Worm (Caenorhabditis elegans): ENCODE results near the gene acdh-8.
"Not testable (repeated sequence)": the region's sequence is repeated elsewhere in the genome, so short reads cannot be mapped to it uniquely, and the experiment has no call there.

The acdh-8 gene

ce11 chrII:5754168-5754567, 40.1 kb upstream of the acdh-8 start, which contains the start of gene F10C1.8:
F10C1.8 (plus strand) TSS chrII:5754468.
- no peak for TF ChIP-seq unc-62 (GFP tag; optimal IDR thresholded peaks at IDR 0.05)
- TF ChIP-seq mbf-1 (tag; optimal IDR thresholded peaks at IDR 0.05): no peak

ce11 chrII:5757656-5758055, 36.6 kb upstream of the acdh-8 start, which contains the start of the genes F10C1.3 and F10C1.23:
F10C1.3 (minus strand) TSS chrII:5757756.
F10C1.23 (plus strand) TSS chrII:5758040.
- not testable (repeated sequence) for TF ChIP-seq dmd-4, ceh-16, lsy-2 (tag; optimal IDR thresholded peaks at IDR 0.05)

DNA sequence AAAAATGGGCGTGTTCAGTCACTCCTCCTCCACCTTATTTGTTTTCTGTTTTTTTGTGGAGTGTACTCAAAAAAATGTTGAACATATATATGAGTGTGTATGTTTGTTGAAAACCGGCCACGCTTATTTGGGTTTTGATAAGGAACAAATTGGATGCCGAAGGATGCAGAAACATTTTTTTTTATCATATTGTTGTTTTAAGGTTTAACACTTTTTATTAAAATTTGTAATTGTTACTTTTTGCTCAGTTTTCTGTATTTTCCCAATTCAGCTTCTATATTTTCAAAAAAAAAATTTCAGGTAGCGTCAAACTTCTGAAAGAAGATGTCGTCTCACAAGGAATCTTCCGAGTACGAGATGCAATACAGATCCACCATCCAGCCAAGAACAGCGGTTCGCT, 29.0 kb upstream of the acdh-8 start, which contains the start of gene ifb-1:
ifb-1 (plus strand) TSS at position 301 of the 400 bp plus-strand sequence.
- no peak for TF ChIP-seq mab-5 (tag; optimal IDR thresholded peaks at IDR 0.05)
- TF ChIP-seq ceh-16 (tag; optimal IDR thresholded peaks at IDR 0.05): no peak
- no peak for TF ChIP-seq F13H6.1 (tag; optimal IDR thresholded peaks at IDR 0.05)
- TF ChIP-seq crh-2 (tag; optimal IDR thresholded peaks at IDR 0.05): no peak

DNA sequence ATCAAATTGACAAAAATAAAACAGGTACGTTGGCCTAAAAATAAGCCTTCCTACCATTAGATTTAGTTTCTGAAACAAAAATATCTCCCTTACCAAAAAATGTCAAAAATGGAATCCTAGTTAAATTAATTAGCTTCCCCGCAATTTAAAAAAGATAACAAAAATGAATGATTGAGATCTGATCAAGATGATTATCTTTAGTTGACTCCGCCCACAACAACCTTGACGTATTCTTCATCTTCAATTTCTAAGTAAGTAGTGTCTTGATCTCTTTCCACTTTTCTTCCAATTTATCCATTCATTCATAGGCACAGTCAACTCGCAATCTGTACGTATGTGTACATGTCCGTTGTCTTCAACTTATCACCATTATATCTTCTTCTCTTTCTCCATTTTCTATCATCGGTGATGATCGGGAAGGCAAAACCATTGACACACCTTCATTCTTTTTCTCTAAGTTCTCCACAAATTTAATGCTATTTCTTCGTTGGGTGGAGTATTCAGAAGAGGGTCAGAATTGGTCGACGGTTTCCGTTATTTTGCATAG, 25.9 kb upstream of the acdh-8 start:
- no peak for TF ChIP-seq aly-2 (tag; optimal IDR thresholded peaks at IDR 0.05)
- peak; percentile 0 for TF ChIP-seq nhr-25 (tag; optimal IDR thresholded peaks at IDR 0.05)
- no peak for TF ChIP-seq nhr-77 (tag; optimal IDR thresholded peaks at IDR 0.05)
- TF ChIP-seq ceh-16 (tag; optimal IDR thresholded peaks at IDR 0.05): peak; percentile 19
- TF ChIP-seq elt-1 (tag; optimal IDR thresholded peaks at IDR 0.05): peak; percentile 8
- no peak for TF ChIP-seq ztf-4 (tag; optimal IDR thresholded peaks at IDR 0.05)
- TF ChIP-seq sma-9 (GFP tag; optimal IDR thresholded peaks at IDR 0.05): peak; percentile 43
- no peak for TF ChIP-seq sma-9 (tag; optimal IDR thresholded peaks at IDR 0.05)

DNA sequence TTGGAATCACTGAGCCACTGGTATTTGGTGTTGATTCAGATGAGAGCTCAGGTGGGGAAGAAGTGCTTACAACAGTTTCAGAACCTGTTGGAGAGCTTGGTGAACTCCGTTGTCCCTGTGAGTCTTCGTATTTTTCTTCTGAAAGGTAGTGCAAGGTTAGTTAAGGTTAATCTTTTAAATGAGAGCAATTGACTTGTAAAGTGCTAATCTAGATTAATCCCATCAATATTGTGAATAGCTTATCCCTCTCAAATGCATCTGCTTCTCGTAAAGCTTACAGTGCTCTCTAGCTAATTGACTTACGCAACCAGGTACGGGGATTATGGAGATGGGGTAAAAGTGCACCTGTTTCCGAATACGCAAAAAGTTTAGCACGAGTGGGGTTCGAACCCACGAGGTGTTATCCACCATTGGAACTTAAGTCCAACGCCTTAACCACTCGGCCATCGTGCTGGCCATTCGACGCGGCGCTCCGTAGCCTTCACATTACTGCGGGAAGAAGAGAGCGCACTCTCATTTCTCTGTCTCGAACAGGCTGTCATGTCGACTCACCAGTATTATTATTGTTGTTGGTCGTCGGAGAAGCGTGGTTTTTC, 21.6 kb upstream of the acdh-8 start:
- TF ChIP-seq lin-11 (tag; optimal IDR thresholded peaks at IDR 0.05): peak; percentile 32
- TF ChIP-seq ztf-11 (tag; optimal IDR thresholded peaks at IDR 0.05): no peak
- TF ChIP-seq ama-1 (optimal IDR thresholded peaks at IDR 0.05): no peak
- TF ChIP-seq sma-9 (GFP tag; optimal IDR thresholded peaks at IDR 0.05): peak; percentile 53
- TF ChIP-seq sma-9 (tag; optimal IDR thresholded peaks at IDR 0.05): no peak
- no peak for TF ChIP-seq R02D3.7 (tag; optimal IDR thresholded peaks at IDR 0.05)
- TF ChIP-seq aly-2 (tag; optimal IDR thresholded peaks at IDR 0.05): no peak
- peak; percentile 35 for TF ChIP-seq fos-1 (tag; optimal IDR thresholded peaks at IDR 0.05)
- no peak for TF ChIP-seq nhr-12 (tag; optimal IDR thresholded peaks at IDR 0.05)
- TF ChIP-seq blmp-1 (tag; optimal IDR thresholded peaks at IDR 0.05; ENCODE audit: insufficient read depth): no peak
- TF ChIP-seq nhr-129 (tag; optimal IDR thresholded peaks at IDR 0.05): peak; percentile 79
- peak; percentile 22 for TF ChIP-seq gmeb-1 (tag; optimal IDR thresholded peaks at IDR 0.05)
- TF ChIP-seq nhr-77 (tag; optimal IDR thresholded peaks at IDR 0.05): no peak
- no peak for TF ChIP-seq nhr-237 (tag; optimal IDR thresholded peaks at IDR 0.05)
- no peak for TF ChIP-seq mab-5 (tag; optimal IDR thresholded peaks at IDR 0.05)
- TF ChIP-seq nhr-11 (tag; optimal IDR thresholded peaks at IDR 0.05): no peak
- no peak for TF ChIP-seq ztf-1 (GFP tag; conservative IDR thresholded peaks at IDR 0.05)
- TF ChIP-seq C34F6.9 (tag; optimal IDR thresholded peaks at IDR 0.05): peak; percentile 37
- no peak for TF ChIP-seq zag-1 (tag; optimal IDR thresholded peaks at IDR 0.05)
- no peak for TF ChIP-seq nhr-6 (tag; optimal IDR thresholded peaks at IDR 0.05)
- TF ChIP-seq lin-39 (tag; optimal IDR thresholded peaks at IDR 0.05): no peak
- TF ChIP-seq crh-2 (tag; optimal IDR thresholded peaks at IDR 0.05): peak; percentile 1
- TF ChIP-seq F13H6.1 (tag; optimal IDR thresholded peaks at IDR 0.05): peak; percentile 45
- no peak for TF ChIP-seq lsy-2 (tag; optimal IDR thresholded peaks at IDR 0.05)

- TF ChIP-seq nhr-77 (tag; optimal IDR thresholded peaks at IDR 0.05) (no peak), peb-1 (tag; optimal IDR thresholded peaks at IDR 0.05) (no peak)
Observed at ce11 chrII:5774120-5774519, 20.2 kb upstream of the acdh-8 start, which contains the start of the genes dmd-5 and F10C1.1. dmd-5 (minus strand) TSS chrII:5774220. F10C1.1 (plus strand) TSS chrII:5774229.

All from whole organism, L2 larva.